Worm (Caenorhabditis elegans) whole organism, L2 larva: ENCODE data around the gene F59E12.8.

Experiments
- ceh-16 ChIP-seq: fragments of 150-350 bp; optimal IDR thresholded peaks from 2 replicates; lab custom pipeline; 2014; ENCODE audit warnings: missing biosample characterization, missing genetic modification characterization
- lin-13 ChIP-seq: fragments of 150-350 bp; optimal IDR thresholded peaks from 2 replicates; lab custom pipeline; 2014; ENCODE audit warnings: missing biosample characterization, missing genetic modification reagents, missing genetic modification characterization
- lin-39 ChIP-seq: fragments of 150-350 bp; optimal IDR thresholded peaks from 2 replicates; lab custom pipeline; 2014; ENCODE audit warnings: missing biosample characterization, missing genetic modification reagents, missing genetic modification characterization
- lsy-2 ChIP-seq, 2 experiments: fragments of 150-350 bp in 1 of 2; sonication (generic microtip) in 1 of 2; optimal IDR thresholded peaks; 2 replicates each; lab custom pipeline; 2014 to 2017; ENCODE audit warnings: missing biosample characterization in 2 of 2, missing genetic modification characterization in 2 of 2

DNA sequence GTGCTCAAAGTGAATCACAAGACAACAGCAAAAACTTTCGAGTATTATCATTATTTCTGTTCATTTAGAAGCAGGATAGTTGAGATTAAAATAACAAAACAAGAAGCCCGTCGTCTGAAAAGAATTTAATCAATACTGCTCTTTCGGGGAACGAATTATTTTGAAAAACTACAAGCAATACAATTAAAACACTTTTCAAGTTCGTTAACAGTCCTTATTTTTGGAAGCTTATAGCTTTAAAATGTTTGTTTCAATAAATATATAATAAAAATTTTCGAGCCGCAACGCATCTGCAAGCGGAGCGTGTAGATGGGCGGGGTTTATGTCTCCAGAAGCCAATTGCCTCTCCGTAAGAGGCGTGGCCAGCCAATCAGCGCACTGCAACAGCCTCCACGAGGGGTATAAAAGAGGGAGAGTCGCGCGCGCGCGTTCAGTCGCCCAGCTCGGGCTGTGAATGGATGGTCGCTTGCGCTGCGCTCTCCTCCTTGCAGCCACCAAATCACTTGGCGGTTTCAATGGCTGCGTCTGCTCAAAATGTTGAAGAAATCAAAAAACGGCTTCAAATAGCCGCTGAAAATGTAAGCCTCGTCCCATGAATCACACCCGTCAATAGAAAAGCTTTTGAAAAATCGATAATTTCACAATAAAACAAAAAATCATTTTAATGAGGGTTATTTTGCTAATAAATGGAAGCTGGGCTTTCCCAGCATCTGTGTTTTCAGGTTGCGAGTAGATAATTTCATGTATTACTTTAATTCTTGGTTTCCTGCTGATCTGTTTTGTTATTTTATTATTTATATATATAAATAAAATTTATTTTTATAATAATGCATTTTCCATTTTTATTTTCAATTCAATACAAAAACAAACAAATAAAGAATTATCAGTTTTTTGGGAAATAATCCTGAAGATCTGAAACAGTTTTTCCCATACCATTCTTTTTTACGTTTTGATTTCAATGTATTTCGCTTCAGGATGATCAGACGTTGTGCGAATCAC, 24.3 kb upstream of the F59E12.8 start, which contains the start of the genes ift-43 and mdt-26:
- peak; percentile 78 to 88 for TF ChIP-seq lsy-2 (tag; optimal IDR thresholded peaks at IDR 0.05; lab: Kevin White, UChicago)
- TF ChIP-seq lin-13 = peak; percentile 81
- TF ChIP-seq lin-39 = no peak
- TF ChIP-seq ceh-16 (tag; lab: Kevin White, UChicago) = peak; percentile 81
